Worm (Caenorhabditis elegans) whole organism, mixed stage, embryonic: ENCODE measurements around the gene sulp-7.

ENCODE experiments used
- bed-3 ChIP-seq: fragments of 200-800 bp; sonication (Bioruptor generic); optimal IDR thresholded peaks from 3 replicates; lab custom pipeline; 2018; ENCODE audit warnings: mild to moderate bottlenecking, missing genetic modification characterization, moderate library complexity, missing compliant biosample characterization
- blmp-1 ChIP-seq: fragments of 150-350 bp; optimal IDR thresholded peaks from 2 replicates; lab custom pipeline; 2014; ENCODE audit warnings: missing biosample characterization, missing genetic modification characterization
- ceh-39 ChIP-seq: fragments of 150-350 bp; optimal IDR thresholded peaks from 2 replicates; lab custom pipeline; 2014; ENCODE audit warnings: missing biosample characterization, missing genetic modification characterization
- ceh-43 ChIP-seq: fragments of 200-800 bp; sonication (Bioruptor generic); optimal IDR thresholded peaks from 2 replicates; lab custom pipeline; 2018; ENCODE audit warnings: mild to moderate bottlenecking, missing genetic modification characterization, moderate library complexity, missing compliant biosample characterization
- ceh-83 ChIP-seq: fragments of 200-800 bp; sonication (Bioruptor generic); optimal IDR thresholded peaks from 2 replicates; lab custom pipeline; 2018; ENCODE audit warnings: mild to moderate bottlenecking, missing genetic modification characterization, missing compliant biosample characterization
- ces-1 ChIP-seq: fragments of 150-350 bp; optimal IDR thresholded peaks from 2 replicates; lab custom pipeline; 2014; ENCODE audit warnings: missing biosample characterization, missing genetic modification reagents, missing genetic modification characterization
- cnd-1 ChIP-seq: fragments of 200-800 bp; sonication (Bioruptor generic); optimal IDR thresholded peaks from 2 replicates; lab custom pipeline; 2018; ENCODE audit warnings: mild to moderate bottlenecking, missing genetic modification characterization, missing compliant biosample characterization
- drap-1 ChIP-seq: fragments of 200-800 bp; sonication (Bioruptor generic); optimal IDR thresholded peaks from 3 replicates; lab custom pipeline; 2018; ENCODE audit warnings: mild to moderate bottlenecking, missing genetic modification characterization, missing compliant biosample characterization
- elt-1 ChIP-seq: sonication (generic microtip); optimal IDR thresholded peaks from 2 replicates; lab custom pipeline; 2017; ENCODE audit warnings: missing genetic modification characterization, mild to moderate bottlenecking, missing compliant biosample characterization, antibody characterized with exemption, moderate library complexity, borderline replicate concordance; ENCODE audit not compliant: insufficient read depth
- elt-3 ChIP-seq: fragments of 150-350 bp; optimal IDR thresholded peaks from 2 replicates; lab custom pipeline; 2014; ENCODE audit warnings: missing biosample characterization, missing genetic modification characterization
- flh-1 ChIP-seq: fragments of 200-800 bp; sonication (Bioruptor generic); optimal IDR thresholded peaks from 2 replicates; lab custom pipeline; 2018; ENCODE audit warnings: mild to moderate bottlenecking, missing genetic modification characterization, moderate library complexity, missing compliant biosample characterization
- ham-2 ChIP-seq: fragments of 200-800 bp; sonication (Bioruptor generic); optimal IDR thresholded peaks from 2 replicates; lab custom pipeline; 2018; ENCODE audit warnings: mild to moderate bottlenecking, missing genetic modification characterization, missing compliant biosample characterization
- lin-13 ChIP-seq: fragments of 150-350 bp; optimal IDR thresholded peaks from 2 replicates; lab custom pipeline; 2014; ENCODE audit warnings: missing biosample characterization, missing genetic modification characterization
- lin-32 ChIP-seq: fragments of 200-800 bp; sonication (Bioruptor generic); optimal IDR thresholded peaks from 2 replicates; lab custom pipeline; 2018; ENCODE audit warnings: mild to moderate bottlenecking, missing genetic modification characterization, missing compliant biosample characterization
- lsy-2 ChIP-seq: fragments of 150-350 bp; optimal IDR thresholded peaks from 2 replicates; lab custom pipeline; 2014; ENCODE audit warnings: missing biosample characterization, missing genetic modification characterization
- mab-5 ChIP-seq: fragments of 150-350 bp; optimal IDR thresholded peaks from 2 replicates; lab custom pipeline; 2014; ENCODE audit warnings: missing biosample characterization, missing genetic modification characterization
- mls-2 ChIP-seq: sonication (generic microtip); optimal IDR thresholded peaks from 2 replicates; lab custom pipeline; 2016; ENCODE audit warnings: mild to moderate bottlenecking, missing genetic modification characterization, moderate library complexity, missing compliant biosample characterization
- nhr-12 ChIP-seq: fragments of 150-350 bp; optimal IDR thresholded peaks from 2 replicates; lab custom pipeline; 2014; ENCODE audit warnings: missing biosample characterization, missing genetic modification characterization
- nhr-237 ChIP-seq: fragments of 150-350 bp; optimal IDR thresholded peaks from 2 replicates; lab custom pipeline; 2014; ENCODE audit warnings: missing biosample characterization, missing genetic modification characterization
- nhr-28 ChIP-seq: fragments of 150-350 bp; optimal IDR thresholded peaks from 2 replicates; lab custom pipeline; 2014; ENCODE audit warnings: missing biosample characterization, missing genetic modification characterization
- nhr-76 ChIP-seq: sonication (generic microtip); optimal IDR thresholded peaks from 2 replicates; lab custom pipeline; 2017; ENCODE audit warnings: missing biosample characterization, missing genetic modification characterization
- pha-4 ChIP-seq: fragments of 150-350 bp; optimal IDR thresholded peaks from 2 replicates; lab custom pipeline; 2018; ENCODE audit warnings: missing biosample characterization, missing genetic modification reagents, missing genetic modification characterization
- sem-2 ChIP-seq: fragments of 200-800 bp; sonication (Bioruptor generic); optimal IDR thresholded peaks from 2 replicates; lab custom pipeline; 2018; ENCODE audit warnings: mild to moderate bottlenecking, missing genetic modification characterization, missing compliant biosample characterization
- snpc-4 ChIP-seq: fragments of 150-350 bp; optimal IDR thresholded peaks from 2 replicates; lab custom pipeline; 2014; ENCODE audit warnings: missing biosample characterization, missing genetic modification characterization
- sptf-1 ChIP-seq: sonication (generic microtip); optimal IDR thresholded peaks from 2 replicates; lab custom pipeline; 2017; ENCODE audit warnings: mild to moderate bottlenecking, missing genetic modification characterization, moderate library complexity, missing compliant biosample characterization
- tbx-8 ChIP-seq: fragments of 200-800 bp; sonication (Bioruptor generic); optimal IDR thresholded peaks from 2 replicates; lab custom pipeline; 2018; ENCODE audit warnings: mild to moderate bottlenecking, missing genetic modification characterization, moderate library complexity, missing compliant biosample characterization
- unc-120 ChIP-seq: sonication (generic microtip); optimal IDR thresholded peaks from 2 replicates; lab custom pipeline; 2017; ENCODE audit warnings: missing genetic modification characterization, missing compliant biosample characterization; ENCODE audit not compliant: poor library complexity, severe bottlenecking
- unc-39 ChIP-seq: fragments of 150-350 bp; optimal IDR thresholded peaks from 2 replicates; lab custom pipeline; 2014; ENCODE audit warnings: missing biosample characterization, missing genetic modification characterization
- unc-62 ChIP-seq: fragments of 150-350 bp; optimal IDR thresholded peaks from 2 replicates; lab custom pipeline; 2014; ENCODE audit warnings: missing biosample characterization, missing genetic modification reagents, missing genetic modification characterization
- zip-8 ChIP-seq: fragments of 150-350 bp; optimal IDR thresholded peaks from 2 replicates; lab custom pipeline; 2014; ENCODE audit warnings: missing biosample characterization, missing genetic modification characterization

The sulp-7 gene

DNA sequence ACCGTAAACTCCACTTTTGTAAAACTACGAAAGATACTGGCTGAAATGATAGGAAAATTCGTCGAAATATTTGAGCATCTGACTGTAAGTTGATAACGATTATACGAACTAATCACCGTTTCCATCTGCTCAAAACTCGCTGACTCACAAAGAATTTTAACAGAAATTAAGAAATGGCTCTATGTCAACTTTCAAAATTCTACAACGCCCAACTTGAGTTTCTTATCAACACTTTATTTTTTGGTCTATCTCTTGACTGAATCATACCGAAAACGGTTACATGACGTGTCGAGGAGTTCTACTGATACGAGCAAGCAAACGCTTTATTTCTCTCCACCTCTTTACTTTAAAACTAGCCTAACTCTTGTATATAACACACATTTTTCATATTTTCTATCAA is 33.3 kb upstream of the sulp-7 start, which contains the start of gene clc-1:
clc-1 (plus strand) TSS at position 264 of the 400 bp plus-strand sequence.
- TF ChIP-seq ceh-83 (GFP tag; lab: Kevin White, UChicago), result no peak
- TF ChIP-seq nhr-76 (tag; lab: Kevin White, UChicago), result no peak
- TF ChIP-seq mab-5, result no peak
- no peak for TF ChIP-seq unc-120 (tag; lab: Kevin White, UChicago)
- no peak for TF ChIP-seq bed-3
- no peak for TF ChIP-seq ceh-39
- TF ChIP-seq snpc-4 (tag; lab: Kevin White, UChicago), result no peak
- TF ChIP-seq ces-1 (GFP tag; lab: Kevin White, UChicago), result no peak
- TF ChIP-seq nhr-12 (tag; lab: Kevin White, UChicago), result no peak
- TF ChIP-seq zip-8, result no peak
- no peak for TF ChIP-seq unc-39 (tag; lab: Kevin White, UChicago)
- no peak for TF ChIP-seq nhr-28 (tag; lab: Kevin White, UChicago)
- no peak for TF ChIP-seq cnd-1
- no peak for TF ChIP-seq sptf-1 (tag; lab: Kevin White, UChicago)
- TF ChIP-seq lin-13 (tag; lab: Kevin White, UChicago), result no peak
- TF ChIP-seq, all 35 proteins: peak for 0

DNA sequence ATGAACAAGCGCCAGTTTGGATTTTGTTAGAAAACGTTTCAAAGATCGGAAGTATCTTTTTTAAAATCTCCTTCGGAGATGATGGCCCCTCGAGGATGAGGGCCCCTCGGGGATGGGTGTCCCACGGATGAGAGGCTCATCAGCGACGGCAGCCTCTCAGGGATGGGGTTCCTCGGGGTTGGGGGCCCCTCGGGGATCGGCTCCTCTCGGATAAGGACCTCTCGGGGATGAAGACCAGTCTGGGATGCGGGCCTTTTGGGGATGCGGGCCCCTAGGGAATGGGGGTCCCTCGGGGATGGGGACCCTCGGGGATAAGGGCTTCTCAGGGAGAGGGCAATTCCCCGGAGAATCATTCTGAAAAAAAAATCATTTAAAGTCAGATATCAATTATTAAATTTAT is 30.1 kb upstream of the sulp-7 start:
- TF ChIP-seq pha-4 (tag; lab: Kevin White, UChicago) (no peak), nhr-28 (tag; lab: Kevin White, UChicago) (no peak), nhr-76 (tag; lab: Kevin White, UChicago) (no peak), lin-32 (GFP tag; lab: Kevin White, UChicago) (no peak), mab-5 (no peak)
- TF ChIP-seq, all 35 proteins: peak for 0

DNA sequence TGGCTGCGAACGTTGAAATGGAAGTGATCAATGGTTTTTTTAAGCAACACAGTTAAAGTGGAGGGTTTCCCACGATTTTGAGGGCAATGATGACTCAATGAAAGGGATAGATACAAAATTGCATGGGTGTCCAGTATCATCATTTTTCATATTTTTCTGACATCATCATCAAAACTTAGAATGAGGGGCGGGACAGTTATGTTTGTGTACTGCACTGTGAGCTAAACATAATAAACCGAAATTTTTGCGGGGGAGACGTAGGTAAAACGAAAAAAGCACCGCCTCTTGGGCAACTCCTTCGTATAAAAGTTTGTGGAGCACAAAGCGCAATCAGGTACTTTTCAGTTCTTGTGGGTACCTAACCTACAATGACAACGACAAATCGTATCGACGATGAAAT is 26.9 kb upstream of the sulp-7 start, which contains the start of gene C09F12.2:
C09F12.2 (plus strand) TSS at position 301 of the 400 bp plus-strand sequence.
- TF ChIP-seq lin-13 (tag; lab: Kevin White, UChicago), result no peak
- no peak for TF ChIP-seq cnd-1
- TF ChIP-seq nhr-28 (tag; lab: Kevin White, UChicago), result no peak
- TF ChIP-seq elt-3 (tag; lab: Kevin White, UChicago), result no peak
- TF ChIP-seq flh-1, result no peak
- no peak for TF ChIP-seq unc-39 (tag; lab: Kevin White, UChicago)
- no peak for TF ChIP-seq drap-1 (GFP tag; lab: Kevin White, UChicago)
- TF ChIP-seq ceh-39, result no peak
- no peak for TF ChIP-seq ceh-83 (GFP tag; lab: Kevin White, UChicago)
- no peak for TF ChIP-seq bed-3
- no peak for TF ChIP-seq tbx-8
- no peak for TF ChIP-seq lin-32 (GFP tag; lab: Kevin White, UChicago)
- no peak for TF ChIP-seq nhr-237 (tag; lab: Kevin White, UChicago)
- TF ChIP-seq nhr-12 (tag; lab: Kevin White, UChicago), result no peak
- no peak for TF ChIP-seq unc-62 (GFP tag; lab: Kevin White, UChicago)

DNA sequence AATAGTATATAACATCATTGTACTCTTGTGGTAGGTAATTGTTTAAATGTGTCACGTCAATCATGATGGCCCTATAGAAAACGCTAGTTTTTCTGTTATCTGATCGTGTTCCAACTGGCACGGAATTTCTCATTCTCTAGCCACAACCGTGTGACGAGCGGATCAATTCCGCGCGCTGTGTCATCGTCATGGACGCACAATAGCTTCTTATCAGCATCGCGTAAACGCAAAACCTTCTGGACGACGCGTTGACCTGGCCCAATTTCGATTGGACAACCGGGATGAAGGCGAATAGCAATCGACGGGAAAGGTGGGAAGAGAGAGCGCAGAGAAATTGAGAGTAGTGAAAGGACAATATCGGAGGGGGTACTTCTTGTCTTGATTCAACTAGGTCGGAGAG is 23.4 kb upstream of the sulp-7 start, which contains the start of gene lpr-3:
lpr-3 (plus strand) TSS at position 374 of the 400 bp plus-strand sequence.
- TF ChIP-seq flh-1 (no peak), lsy-2 (tag; lab: Kevin White, UChicago) (no peak), ceh-43 (no peak), elt-3 (tag; lab: Kevin White, UChicago) (peak; percentile 42), nhr-76 (tag; lab: Kevin White, UChicago) (no peak), unc-62 (GFP tag; lab: Kevin White, UChicago) (peak; percentile 60), nhr-237 (tag; lab: Kevin White, UChicago) (no peak), ham-2 (GFP tag; lab: Kevin White, UChicago) (peak; percentile 96), elt-1 (tag; lab: Kevin White, UChicago) (peak; percentile 90), mls-2 (no peak), blmp-1 (tag; lab: Kevin White, UChicago) (peak; percentile 94), sem-2 (GFP tag; lab: Kevin White, UChicago) (no peak)
- TF ChIP-seq, all 35 proteins: peak for 5

DNA sequence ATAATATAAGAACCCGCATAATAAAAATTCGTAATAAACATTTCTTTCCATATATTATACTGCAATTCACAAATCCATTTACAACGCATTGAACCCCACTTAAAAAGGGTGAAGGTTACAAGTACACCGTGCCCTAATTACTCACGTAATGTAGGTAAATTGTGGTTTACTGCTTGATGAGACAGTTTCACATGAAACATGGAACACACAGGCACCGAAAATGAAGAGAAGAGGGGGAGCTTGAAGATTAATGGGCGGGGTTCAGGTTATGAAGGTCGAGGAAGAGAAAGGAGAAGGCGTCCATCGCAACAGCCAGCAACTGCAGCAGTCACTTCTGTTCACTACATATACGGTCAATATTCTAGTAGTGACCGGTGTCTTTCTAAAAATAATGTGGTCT is 20.7 kb upstream of the sulp-7 start, which contains the start of gene lpr-6:
lpr-6 (plus strand) TSS at position 251 of the 400 bp plus-strand sequence.
- TF ChIP-seq mls-2 (no peak), ceh-43 (peak; percentile 36)
